Worm (Caenorhabditis elegans) whole organism, young adult: ENCODE measurements around the gene lelo-2.

Experiments
- B0019.2 ChIP-seq: fragments of 200-800 bp; sonication (Bioruptor generic); conservative IDR thresholded peaks from 2 replicates; pipeline ENCODE4 v1.3.6; 2022; ENCODE audit warnings: missing genetic modification reagents, missing genetic modification characterization, missing compliant biosample characterization
- C06A6.2 ChIP-seq: fragments of 200-800 bp; sonication (Bioruptor generic); conservative IDR thresholded peaks from 2 replicates; pipeline ENCODE4 v1.3.6; 2022; ENCODE audit warnings: missing genetic modification characterization, missing compliant biosample characterization
- F37B4.10 ChIP-seq: fragments of 200-800 bp; sonication (Bioruptor generic); IDR thresholded peaks from 2 replicates; pipeline ENCODE4 v1.3.6; 2022; ENCODE audit warnings: missing genetic modification characterization, missing compliant biosample characterization
- F49E8.2 ChIP-seq: sonication (generic microtip); optimal IDR thresholded peaks from 3 replicates; lab custom pipeline; 2017; ENCODE audit warnings: missing genetic modification characterization, mild to moderate bottlenecking, missing compliant biosample characterization, antibody characterized with exemption, moderate library complexity; ENCODE audit not compliant: insufficient read depth
- F57A8.1 ChIP-seq: fragments of 200-800 bp; sonication (Bioruptor generic); optimal IDR thresholded peaks from 2 replicates; lab custom pipeline; 2018; ENCODE audit warnings: mild to moderate bottlenecking, missing genetic modification characterization, moderate library complexity, missing compliant biosample characterization
- K11D2.4 ChIP-seq: fragments of 200-800 bp; sonication (Bioruptor generic); IDR thresholded peaks from 2 replicates; pipeline ENCODE4 v1.3.6; 2022; ENCODE audit warnings: missing genetic modification reagents, missing genetic modification characterization, missing compliant biosample characterization
- Y53F4B.3 ChIP-seq: fragments of 200-800 bp; sonication (Bioruptor generic); IDR thresholded peaks from 2 replicates; pipeline ENCODE4 v1.3.6; 2022; ENCODE audit warnings: missing genetic modification reagents, missing genetic modification characterization, missing compliant biosample characterization
- Y67H2A.10 ChIP-seq: fragments of 200-800 bp; sonication (Bioruptor generic); conservative IDR thresholded peaks from 2 replicates; pipeline ENCODE4 v1.3.6; 2022; ENCODE audit warnings: missing genetic modification reagents, missing genetic modification characterization, missing compliant biosample characterization
- Y95B8A.8 ChIP-seq: fragments of 200-800 bp; sonication (Bioruptor generic); IDR thresholded peaks from 2 replicates; pipeline ENCODE4 v1.3.6; 2022; ENCODE audit warnings: missing genetic modification reagents, missing genetic modification characterization, missing compliant biosample characterization
- ZK185.1 ChIP-seq: sonication (generic microtip); optimal IDR thresholded peaks from 2 replicates; lab custom pipeline; 2016; ENCODE audit warnings: mild to moderate bottlenecking, missing genetic modification characterization, missing compliant biosample characterization; ENCODE audit not compliant: poor library complexity, severe bottlenecking
- akir-1 ChIP-seq: fragments of 200-800 bp; sonication (Bioruptor generic); optimal IDR thresholded peaks from 2 replicates; lab custom pipeline; 2018; ENCODE audit warnings: mild to moderate bottlenecking, missing genetic modification characterization, moderate library complexity, missing compliant biosample characterization
- ama-1 ChIP-seq, 3 experiments: fragments of 150-350 bp in 1 of 3; sonication (generic microtip) in 2 of 3; optimal IDR thresholded peaks; 2 replicates each; lab custom pipeline; 2014 to 2018; ENCODE audit warnings: missing biosample characterization in 2 of 3, missing genetic modification characterization in 2 of 3, missing genetic modification reagents in 2 of 3
- attf-3 ChIP-seq: fragments of 200-800 bp; sonication (Bioruptor generic); conservative IDR thresholded peaks from 2 replicates; pipeline ENCODE4 v1.3.6; 2022; ENCODE audit warnings: missing genetic modification reagents, missing genetic modification characterization, missing compliant biosample characterization
- bed-2 ChIP-seq: fragments of 200-800 bp; sonication (Bioruptor generic); IDR thresholded peaks from 2 replicates; pipeline ENCODE4 v1.3.6; 2022; ENCODE audit warnings: missing genetic modification reagents, missing genetic modification characterization, missing compliant biosample characterization
- ccch-3 ChIP-seq: fragments of 200-800 bp; sonication (Bioruptor generic); optimal IDR thresholded peaks from 2 replicates; lab custom pipeline; 2018; ENCODE audit warnings: mild to moderate bottlenecking, missing genetic modification characterization, missing compliant biosample characterization
- cebp-1 ChIP-seq, 2 experiments: fragments of 200-800 bp in 1 of 2; sonication (Bioruptor generic) in 1 of 2; sonication (generic microtip) in 1 of 2; IDR thresholded peaks in 1 of 2; optimal IDR thresholded peaks in 1 of 2; 2 replicates each; pipeline versions ENCODE4 v1.3.6 to Lab custom; 2017 to 2022; ENCODE audit warnings: missing compliant biosample characterization in 2 of 2, missing genetic modification characterization in 2 of 2, mild to moderate bottlenecking in 1 of 2, missing genetic modification reagents in 1 of 2, moderate library complexity in 1 of 2
- cebp-2 ChIP-seq: fragments of 200-800 bp; sonication (Bioruptor generic); IDR thresholded peaks from 2 replicates; pipeline ENCODE4 v1.3.6; 2022; ENCODE audit warnings: missing genetic modification characterization, missing compliant biosample characterization
- ceh-58 ChIP-seq: fragments of 200-800 bp; sonication (Bioruptor generic); IDR thresholded peaks from 2 replicates; pipeline ENCODE4 v1.3.6; 2022; ENCODE audit warnings: missing genetic modification characterization, missing compliant biosample characterization
- dox-1 ChIP-seq: fragments of 200-800 bp; sonication (Bioruptor generic); IDR thresholded peaks from 2 replicates; pipeline ENCODE4 v1.3.6; 2022; ENCODE audit warnings: missing genetic modification reagents, missing genetic modification characterization, missing compliant biosample characterization
- efl-1 ChIP-seq: fragments of 150-350 bp; optimal IDR thresholded peaks from 2 replicates; lab custom pipeline; 2014; ENCODE audit warnings: missing biosample characterization, missing genetic modification reagents, missing genetic modification characterization
- ekl-4 ChIP-seq: fragments of 200-800 bp; sonication (Bioruptor generic); IDR thresholded peaks from 2 replicates; pipeline ENCODE4 v1.3.6; 2022; ENCODE audit warnings: missing genetic modification reagents, missing genetic modification characterization, missing compliant biosample characterization
- ets-4 ChIP-seq: fragments of 200-800 bp; sonication (Bioruptor generic); optimal IDR thresholded peaks from 2 replicates; lab custom pipeline; 2018; ENCODE audit warnings: mild to moderate bottlenecking, missing genetic modification characterization, missing compliant biosample characterization
- hlh-26 ChIP-seq: fragments of 200-800 bp; sonication (Bioruptor generic); conservative IDR thresholded peaks from 2 replicates; pipeline ENCODE4 v1.3.6; 2022; ENCODE audit warnings: missing genetic modification reagents, missing genetic modification characterization, missing compliant biosample characterization
- hmg-1.2 ChIP-seq: fragments of 200-800 bp; sonication (Bioruptor generic); IDR thresholded peaks from 2 replicates; pipeline ENCODE4 v1.3.6; 2022; ENCODE audit warnings: missing genetic modification reagents, missing genetic modification characterization, missing compliant biosample characterization
- hrde-1 ChIP-seq: sonication (generic microtip); optimal IDR thresholded peaks from 2 replicates; lab custom pipeline; 2016; ENCODE audit warnings: missing genetic modification characterization, mild to moderate bottlenecking, missing compliant biosample characterization, moderate library complexity, missing genotype, missing genetic modification reagents, borderline replicate concordance
- hsf-1 ChIP-seq: fragments of 200-800 bp; sonication (Bioruptor generic); IDR thresholded peaks from 2 replicates; pipeline ENCODE4 v1.3.6; 2022; ENCODE audit warnings: missing genetic modification reagents, missing genetic modification characterization, missing compliant biosample characterization
- lin-40 ChIP-seq: sonication (generic microtip); optimal IDR thresholded peaks from 2 replicates; lab custom pipeline; 2016; ENCODE audit warnings: missing genetic modification characterization, mild to moderate bottlenecking, missing compliant biosample characterization, missing genotype, missing genetic modification reagents
- lin-54 ChIP-seq: fragments of 200-800 bp; sonication (Bioruptor generic); optimal IDR thresholded peaks from 2 replicates; lab custom pipeline; 2018; ENCODE audit warnings: mild to moderate bottlenecking, missing genetic modification characterization, missing compliant biosample characterization
- madf-6 ChIP-seq: fragments of 200-800 bp; sonication (Bioruptor generic); IDR thresholded peaks from 2 replicates; pipeline ENCODE4 v1.3.6; 2022; ENCODE audit warnings: missing genetic modification reagents, missing genetic modification characterization, missing compliant biosample characterization
- madf-8 ChIP-seq: fragments of 200-800 bp; sonication (Bioruptor generic); conservative IDR thresholded peaks from 2 replicates; pipeline ENCODE4 v1.3.6; 2022; ENCODE audit warnings: missing genetic modification reagents, missing genetic modification characterization, missing compliant biosample characterization
- mel-28 ChIP-seq: sonication (generic microtip); optimal IDR thresholded peaks from 2 replicates; lab custom pipeline; 2016; ENCODE audit warnings: borderline replicate concordance, mild to moderate bottlenecking, missing genetic modification characterization, missing compliant biosample characterization
- nfyb-1 ChIP-seq: fragments of 200-800 bp; sonication (Bioruptor generic); IDR thresholded peaks from 2 replicates; pipeline ENCODE4 v1.3.6; 2022; ENCODE audit warnings: missing genetic modification reagents, missing genetic modification characterization, missing compliant biosample characterization
- nhr-80 ChIP-seq: sonication (generic microtip); optimal IDR thresholded peaks from 2 replicates; lab custom pipeline; 2016; ENCODE audit warnings: missing genetic modification characterization, missing compliant biosample characterization
- pha-4 ChIP-seq: fragments of 150-350 bp; sonication (generic microtip); optimal IDR thresholded peaks from 2 replicates; lab custom pipeline; 2014; ENCODE audit warnings: missing biosample characterization, missing genetic modification reagents, missing genetic modification characterization
- rec-8 ChIP-seq, 2 experiments: sonication (generic microtip); optimal IDR thresholded peaks; 2 replicates each; lab custom pipeline; 2016; ENCODE audit warnings: mild to moderate bottlenecking in 2 of 2, missing genetic modification characterization in 2 of 2, missing genetic modification reagents in 2 of 2, missing genotype in 2 of 2, missing biosample characterization in 1 of 2, missing compliant biosample characterization in 1 of 2, moderate library complexity in 1 of 2
- rpc-1 ChIP-seq, 2 experiments: fragments of 150-350 bp in 1 of 2; sonication (generic microtip) in 1 of 2; optimal IDR thresholded peaks; 2 replicates each; lab custom pipeline; 2014 to 2018; ENCODE audit warnings: missing biosample characterization in 1 of 2, missing genetic modification characterization in 1 of 2, missing genetic modification reagents in 1 of 2, missing genotype in 1 of 2
- sea-2 ChIP-seq: fragments of 200-800 bp; sonication (Bioruptor generic); IDR thresholded peaks from 2 replicates; pipeline ENCODE4 v1.3.6; 2022; ENCODE audit warnings: missing genetic modification characterization, missing compliant biosample characterization
- snpc-1.1 ChIP-seq: sonication (generic microtip); optimal IDR thresholded peaks from 2 replicates; lab custom pipeline; 2017; ENCODE audit warnings: missing genetic modification characterization, mild to moderate bottlenecking, missing compliant biosample characterization, antibody characterized with exemption, moderate library complexity, missing genotype, missing genetic modification reagents; ENCODE audit not compliant: insufficient read depth
- snpc-1.3 ChIP-seq: sonication (generic microtip); optimal IDR thresholded peaks from 2 replicates; lab custom pipeline; 2017; ENCODE audit warnings: missing genetic modification characterization, mild to moderate bottlenecking, missing compliant biosample characterization, antibody characterized with exemption, moderate library complexity, missing genotype, missing genetic modification reagents; ENCODE audit not compliant: insufficient read depth
- tbx-9 ChIP-seq: sonication (generic microtip); optimal IDR thresholded peaks from 2 replicates; lab custom pipeline; 2016; ENCODE audit warnings: borderline replicate concordance, missing genetic modification characterization, inconsistent platforms, missing compliant biosample characterization
- tlf-1 ChIP-seq: fragments of 200-800 bp; sonication (Bioruptor generic); optimal IDR thresholded peaks from 2 replicates; lab custom pipeline; 2018; ENCODE audit warnings: mild to moderate bottlenecking, missing genetic modification characterization, missing compliant biosample characterization
- zim-3 ChIP-seq: sonication (generic microtip); optimal IDR thresholded peaks from 2 replicates; lab custom pipeline; 2017; ENCODE audit warnings: mild to moderate bottlenecking, missing genetic modification characterization, moderate library complexity, missing compliant biosample characterization
- ztf-22 ChIP-seq: fragments of 200-800 bp; sonication (Bioruptor generic); optimal IDR thresholded peaks from 2 replicates; lab custom pipeline; 2018; ENCODE audit warnings: mild to moderate bottlenecking, missing genetic modification characterization, moderate library complexity, missing compliant biosample characterization
- ztf-3 ChIP-seq: fragments of 200-800 bp; sonication (Bioruptor generic); optimal IDR thresholded peaks from 2 replicates; lab custom pipeline; 2018; ENCODE audit warnings: mild to moderate bottlenecking, missing genetic modification characterization, missing compliant biosample characterization

The lelo-2 gene

DNA sequence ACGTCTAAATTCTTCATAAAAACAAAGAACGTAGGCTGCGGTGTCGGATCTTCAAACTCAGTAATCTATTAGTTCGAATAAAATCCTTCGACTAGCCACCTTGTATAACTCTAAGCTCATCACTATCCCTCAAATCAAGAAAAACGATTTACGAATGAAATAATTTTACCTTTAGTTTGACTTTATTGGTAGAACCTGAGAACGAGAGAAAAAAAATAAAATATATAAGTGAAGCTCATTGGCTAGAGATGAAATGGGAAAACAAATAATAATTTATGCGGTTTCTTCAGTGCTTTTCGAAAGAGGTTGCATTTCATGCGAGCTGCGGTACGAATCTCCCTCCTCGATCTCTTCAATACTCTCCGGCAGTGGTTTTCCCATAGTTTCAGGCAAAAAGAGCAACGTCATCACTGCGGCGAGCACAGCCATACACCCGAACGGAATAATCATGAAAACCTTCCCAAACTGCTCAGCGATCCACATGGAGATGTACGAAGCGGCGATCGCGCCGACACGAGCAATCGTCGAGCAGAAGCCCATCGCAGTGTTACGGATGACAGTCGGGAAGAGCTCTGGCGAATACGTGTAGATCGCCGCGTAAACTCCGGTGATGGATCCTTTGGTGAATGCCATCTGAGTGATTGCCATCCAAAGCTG, 7.2 kb downstream of the lelo-2 start (continued):
- peak; percentile 71 for TF ChIP-seq snpc-1.1 (tag; lab: Kevin White, UChicago)
- TF ChIP-seq attf-3 (GFP tag; lab: Robert Waterston, UW), result no peak
- TF ChIP-seq hrde-1 (tag; lab: Kevin White, UChicago), result peak; percentile 96
- TF ChIP-seq ccch-3 (GFP tag; lab: Kevin White, UChicago), result no peak
- TF ChIP-seq C06A6.2 (GFP tag; lab: Robert Waterston, UW), result no peak
- TF ChIP-seq akir-1 (GFP tag; lab: Kevin White, UChicago), result no peak
- no peak for TF ChIP-seq ets-4
- 0 out of 2 replicates have a peak, but pooled peaks have one; percentile 28 for TF ChIP-seq sea-2 (GFP tag; lab: Robert Waterston, UW)
- TF ChIP-seq pha-4 (tag; lab: Kevin White, UChicago), result peak; percentile 42
- TF ChIP-seq F57A8.1 (GFP tag; lab: Kevin White, UChicago), result no peak
- peak; percentile 31; the same call in 1 of the 2 replicates for TF ChIP-seq cebp-1 (GFP tag; IDR thresholded peaks at IDR 0.05; lab: Robert Waterston, UW)
- peak; percentile 80 for TF ChIP-seq cebp-1 (tag; optimal IDR thresholded peaks at IDR 0.05; lab: Kevin White, UChicago)
- peak; percentile 12 for TF ChIP-seq nhr-80 (tag; lab: Kevin White, UChicago)
- TF ChIP-seq ceh-58, result no peak
- no peak; the same call in 1 of the 2 replicates for TF ChIP-seq Y53F4B.3 (GFP tag; lab: Robert Waterston, UW)
- TF ChIP-seq K11D2.4 (GFP tag; lab: Robert Waterston, UW), result 0 out of 2 replicates have a peak, but pooled peaks have one; percentile 60
- TF ChIP-seq B0019.2 (GFP tag; lab: Robert Waterston, UW), result no peak
- TF ChIP-seq ztf-22, result peak; percentile 81
- peak; percentile 74 for TF ChIP-seq ztf-3 (GFP tag; lab: Kevin White, UChicago)
- peak; percentile 79 for TF ChIP-seq hsf-1
- peak; percentile 89 for TF ChIP-seq ZK185.1 (tag; lab: Kevin White, UChicago)
- peak; percentile 82; the same call in 1 of the 2 replicates for TF ChIP-seq cebp-2
- peak; percentile 69 for TF ChIP-seq zim-3 (tag; lab: Kevin White, UChicago)
- peak; percentile 55 for TF ChIP-seq hmg-1.2
- TF ChIP-seq F49E8.2 (tag; lab: Kevin White, UChicago), result peak; percentile 98
- TF ChIP-seq mel-28 (tag; lab: Kevin White, UChicago), result peak; percentile 41
- TF ChIP-seq lin-54 (GFP tag; lab: Kevin White, UChicago), result peak; percentile 83
- peak; percentile 91 for TF ChIP-seq ekl-4 (GFP tag; lab: Robert Waterston, UW)
- TF ChIP-seq rpc-1 (optimal IDR thresholded peaks at IDR 0.05; lab: Kevin White, UChicago), result no peak
- peak; percentile 11 for TF ChIP-seq rpc-1 (tag; optimal IDR thresholded peaks at IDR 0.05; lab: Kevin White, UChicago)
- TF ChIP-seq Y67H2A.10 (GFP tag; lab: Robert Waterston, UW), result no peak
- TF ChIP-seq madf-6, result peak; percentile 83
- TF ChIP-seq efl-1 (GFP tag; lab: Kevin White, UChicago), result peak; percentile 21
- peak; percentile 92 for TF ChIP-seq ama-1 (optimal IDR thresholded peaks at IDR 0.05; lab: Kevin White, UChicago)
- TF ChIP-seq ama-1 (GFP tag; optimal IDR thresholded peaks at IDR 0.05; lab: Kevin White, UChicago), result peak in 1 of 2 experiments; percentile 94
- 0 out of 2 replicates have a peak, but pooled peaks have one; percentile 42 for TF ChIP-seq F37B4.10 (GFP tag; lab: Robert Waterston, UW)
- TF ChIP-seq nfyb-1 (GFP tag; lab: Robert Waterston, UW), result peak; percentile 90
- no peak for TF ChIP-seq madf-8 (GFP tag; lab: Robert Waterston, UW)
- TF ChIP-seq snpc-1.3, result peak; percentile 86
- no peak for TF ChIP-seq bed-2 (GFP tag; lab: Robert Waterston, UW)
- no peak for TF ChIP-seq tbx-9 (tag; lab: Kevin White, UChicago)
- TF ChIP-seq hlh-26 (GFP tag; lab: Robert Waterston, UW), result no peak
- TF ChIP-seq tlf-1 (GFP tag; lab: Kevin White, UChicago), result peak; percentile 94
- peak; percentile 85; the same call in 1 of the 2 replicates for TF ChIP-seq Y95B8A.8 (GFP tag; lab: Robert Waterston, UW)
- TF ChIP-seq lin-40, result peak; percentile 79
- peak; percentile 51 for TF ChIP-seq dox-1 (GFP tag; lab: Robert Waterston, UW)
- TF ChIP-seq rec-8 (tag; optimal IDR thresholded peaks at IDR 0.05; lab: Kevin White, UChicago), result peak; percentile 46 to 48
